Worm (Caenorhabditis elegans): ENCODE measurements around the gene F09E10.6.
A peak's percentile ranks its signal among the peaks of the same experiment; 100 is the strongest.

F09E10.6 gene

ce11 chrX:1456350-1457080 is 41.0 kb downstream of the F09E10.6 start:
- peak in 1 of 2 experiments; percentile 58 for TF ChIP-seq lsy-2 (tag; optimal IDR thresholded peaks at IDR 0.05)
- no peak for TF ChIP-seq ama-1 (optimal IDR thresholded peaks at IDR 0.05)
- TF ChIP-seq fos-1 (tag; optimal IDR thresholded peaks at IDR 0.05) = peak; percentile 85
- TF ChIP-seq unc-39 (tag; optimal IDR thresholded peaks at IDR 0.05) = no peak
- no peak for TF ChIP-seq zag-1 (tag; optimal IDR thresholded peaks at IDR 0.05)
- TF ChIP-seq C34F6.9 (tag; optimal IDR thresholded peaks at IDR 0.05) = peak; percentile 36
- TF ChIP-seq lin-39 (tag; optimal IDR thresholded peaks at IDR 0.05) = no peak
- no peak for TF ChIP-seq mab-5 (tag; optimal IDR thresholded peaks at IDR 0.05)
- no peak for TF ChIP-seq nhr-23 (tag; optimal IDR thresholded peaks at IDR 0.05)
- TF ChIP-seq ztf-1 (GFP tag; conservative IDR thresholded peaks at IDR 0.05) = no peak
- no peak for TF ChIP-seq dmd-4 (tag; optimal IDR thresholded peaks at IDR 0.05)
- TF ChIP-seq R02D3.7 (tag; optimal IDR thresholded peaks at IDR 0.05) = no peak
- TF ChIP-seq ceh-16 (tag; optimal IDR thresholded peaks at IDR 0.05) = no peak
- no peak for TF ChIP-seq snpc-4 (tag; optimal IDR thresholded peaks at IDR 0.05)
- TF ChIP-seq nhr-6 (tag; optimal IDR thresholded peaks at IDR 0.05) = peak; percentile 32
- TF ChIP-seq elt-3 (tag; optimal IDR thresholded peaks at IDR 0.05) = no peak
- TF ChIP-seq lin-13 (GFP tag; optimal IDR thresholded peaks at IDR 0.05) = peak; percentile 21
- no peak for TF ChIP-seq mbf-1 (tag; optimal IDR thresholded peaks at IDR 0.05)
- TF ChIP-seq sma-3 (GFP tag; optimal IDR thresholded peaks at IDR 0.05) = peak; percentile 43
- no peak for TF ChIP-seq elt-1 (tag; optimal IDR thresholded peaks at IDR 0.05)
- no peak for TF ChIP-seq ZK546.5 (tag; optimal IDR thresholded peaks at IDR 0.05)
- TF ChIP-seq alr-1 (tag; optimal IDR thresholded peaks at IDR 0.05) = no peak
- no peak for TF ChIP-seq aly-2 (tag; optimal IDR thresholded peaks at IDR 0.05)
- peak; percentile 21 for TF ChIP-seq Y55F3AM.14 (GFP tag; optimal IDR thresholded peaks at IDR 0.05)
- TF ChIP-seq nhr-11 (tag; optimal IDR thresholded peaks at IDR 0.05) = no peak
- peak; percentile 37 for TF ChIP-seq sem-4 (tag; optimal IDR thresholded peaks at IDR 0.05)
- TF ChIP-seq ceh-82 (tag; optimal IDR thresholded peaks at IDR 0.05) = no peak
- peak; percentile 78 for TF ChIP-seq crh-2 (tag; optimal IDR thresholded peaks at IDR 0.05)
- TF ChIP-seq sma-9 (GFP tag; optimal IDR thresholded peaks at IDR 0.05) = peak; percentile 83
- no peak for TF ChIP-seq sma-9 (tag; optimal IDR thresholded peaks at IDR 0.05)
- TF ChIP-seq nhr-77 (tag; optimal IDR thresholded peaks at IDR 0.05) = no peak
- no peak for TF ChIP-seq ztf-11 (tag; optimal IDR thresholded peaks at IDR 0.05)
- TF ChIP-seq peb-1 (tag; optimal IDR thresholded peaks at IDR 0.05) = no peak
- TF ChIP-seq lin-11 (tag; optimal IDR thresholded peaks at IDR 0.05) = no peak
- peak; percentile 8 for TF ChIP-seq gmeb-1 (tag; optimal IDR thresholded peaks at IDR 0.05)
- peak; percentile 87 for TF ChIP-seq nhr-129 (tag; optimal IDR thresholded peaks at IDR 0.05)
- TF ChIP-seq unc-62 (GFP tag; optimal IDR thresholded peaks at IDR 0.05) = no peak
- peak; percentile 88 for TF ChIP-seq F13H6.1 (tag; optimal IDR thresholded peaks at IDR 0.05)
- peak in 1 of 2 experiments; percentile 21 for TF ChIP-seq mdl-1 (tag; optimal IDR thresholded peaks at IDR 0.05)
- peak; percentile 33 for TF ChIP-seq egl-27 (tag; optimal IDR thresholded peaks at IDR 0.05)
- TF ChIP-seq nhr-10 (tag; optimal IDR thresholded peaks at IDR 0.05) = no peak
- peak; percentile 91 for TF ChIP-seq skn-1 (tag; optimal IDR thresholded peaks at IDR 0.05)
- TF ChIP-seq nhr-21 (tag; optimal IDR thresholded peaks at IDR 0.05) = peak; percentile 4
- no peak for TF ChIP-seq blmp-1 (tag; optimal IDR thresholded peaks at IDR 0.05; ENCODE audit: insufficient read depth)
- no peak for TF ChIP-seq unc-55 (GFP tag; optimal IDR thresholded peaks at IDR 0.05)
- TF ChIP-seq nhr-12 (tag; optimal IDR thresholded peaks at IDR 0.05) = no peak
- peak; percentile 67 for TF ChIP-seq ztf-4 (tag; optimal IDR thresholded peaks at IDR 0.05)
- TF ChIP-seq nhr-25 (tag; optimal IDR thresholded peaks at IDR 0.05) = peak; percentile 55
- no peak for TF ChIP-seq nhr-237 (tag; optimal IDR thresholded peaks at IDR 0.05)

Measured in whole organism, L2 larva.